Fruit fly (Drosophila melanogaster): ENCODE data around the gene Icmt.

- TF ChIP-seq CG9948 (tag; optimal IDR thresholded peaks at IDR 0.05) (peak; percentile 57), CG12605 (GFP tag; IDR thresholded peaks at IDR 0.05) (no peak), CG13204 (GFP tag; optimal IDR thresholded peaks at IDR 0.05) (peak; percentile 4), CG8301 (tag; optimal IDR thresholded peaks at IDR 0.05) (peak; percentile 40), CG10348 (GFP tag; IDR thresholded peaks at IDR 0.05) (no peak), rn (GFP tag; IDR thresholded peaks at IDR 0.05) (no peak), CG15710 (tag; optimal IDR thresholded peaks at IDR 0.05) (peak; percentile 20), CG14655 (GFP tag; optimal IDR thresholded peaks at IDR 0.05) (no peak), fd96Ca (GFP tag; IDR thresholded peaks at IDR 0.05) (no peak)
Measured at dm6 chr3L:13049671-13050070, 31.6 kb downstream of the Icmt start.

Measured in whole organism, pupa.